Worm (Caenorhabditis elegans): Measurements from ENCODE around the gene ess-2.
A peak's percentile ranks its signal among the peaks of the same experiment; 100 is the strongest.

ess-2 gene

ce11 chrIII:8512279-8512942 is 22.3 kb upstream of the ess-2 start (continued):
- TF ChIP-seq nhr-90 (tag; optimal IDR thresholded peaks at IDR 0.05; ENCODE audit: poor library complexity), result no peak

ce11 chrIII:8511711-8512110 is 21.6 kb upstream of the ess-2 start:
- TF ChIP-seq lin-15B (tag; optimal IDR thresholded peaks at IDR 0.05) (no peak), nhr-84 (tag; optimal IDR thresholded peaks at IDR 0.05) (no peak), fkh-10 (GFP tag; optimal IDR thresholded peaks at IDR 0.05) (peak; percentile 87), elt-2 (tag; optimal IDR thresholded peaks at IDR 0.05) (no peak), grh-1 (GFP tag; IDR thresholded peaks at IDR 0.05) (no peak), nhr-11 (tag; optimal IDR thresholded peaks at IDR 0.05) (no peak), vab-15 (tag; optimal IDR thresholded peaks at IDR 0.05) (no peak), ceh-82 (tag; optimal IDR thresholded peaks at IDR 0.05) (peak in 1 of 3 experiments; percentile 18), nhr-90 (tag; optimal IDR thresholded peaks at IDR 0.05; ENCODE audit: poor library complexity) (no peak), blmp-1 (tag; optimal IDR thresholded peaks at IDR 0.05) (peak; percentile 40), ama-1 (optimal IDR thresholded peaks at IDR 0.05) (no peak), lir-3 (tag; optimal IDR thresholded peaks at IDR 0.05; ENCODE audit: poor library complexity) (no peak), lin-14 (GFP tag; optimal IDR thresholded peaks at IDR 0.05) (peak; percentile 63), efl-1 (optimal IDR thresholded peaks at IDR 0.05) (no peak), efl-1 (GFP tag; optimal IDR thresholded peaks at IDR 0.05 in 1 of 2) (no peak), nhr-71 (tag; optimal IDR thresholded peaks at IDR 0.05) (peak; percentile 41), irx-1 (tag; optimal IDR thresholded peaks at IDR 0.05) (no peak), mab-9 (GFP tag; IDR thresholded peaks at IDR 0.05) (no peak), swsn-7 (tag; optimal IDR thresholded peaks at IDR 0.05) (peak; percentile 6), egl-27 (tag; optimal IDR thresholded peaks at IDR 0.05) (no peak), Y116A8C.19 (tag; optimal IDR thresholded peaks at IDR 0.05; ENCODE audit: borderline replicate concordance) (no peak), hlh-4 (tag; optimal IDR thresholded peaks at IDR 0.05) (no peak), ceh-90 (tag; optimal IDR thresholded peaks at IDR 0.05) (no peak), unc-62 (GFP tag; optimal IDR thresholded peaks at IDR 0.05) (no peak), isw-1 (GFP tag; IDR thresholded peaks at IDR 0.05) (no peak), zag-1 (tag; optimal IDR thresholded peaks at IDR 0.05) (no peak), ets-5 (GFP tag; IDR thresholded peaks at IDR 0.05) (no peak), egl-13 (tag; optimal IDR thresholded peaks at IDR 0.05) (peak; percentile 34), sox-4 (tag; optimal IDR thresholded peaks at IDR 0.05) (no peak), dpl-1 (GFP tag; optimal IDR thresholded peaks at IDR 0.05) (no peak)

- TF ChIP-seq snu-23 (GFP tag; optimal IDR thresholded peaks at IDR 0.05), result peak; percentile 10
- no peak for TF ChIP-seq hlh-4 (tag; optimal IDR thresholded peaks at IDR 0.05)
- no peak for TF ChIP-seq hlh-17 (GFP tag; optimal IDR thresholded peaks at IDR 0.05; ENCODE audit: borderline replicate concordance)
- peak; percentile 55 for TF ChIP-seq dsc-1 (tag; optimal IDR thresholded peaks at IDR 0.05)
- peak in 2 of 3 experiments; percentile 17 to 45 for TF ChIP-seq ceh-82 (tag; optimal IDR thresholded peaks at IDR 0.05)
- peak in 1 of 2 experiments; percentile 51 for TF ChIP-seq lsy-2 (tag; optimal IDR thresholded peaks at IDR 0.05)
- TF ChIP-seq efl-1 (optimal IDR thresholded peaks at IDR 0.05), result peak in 1 of 2 experiments; percentile 16
- peak in 1 of 2 experiments; percentile 58 for TF ChIP-seq efl-1 (GFP tag; optimal IDR thresholded peaks at IDR 0.05 in 1 of 2)
- no peak for TF ChIP-seq lin-39 (tag; optimal IDR thresholded peaks at IDR 0.05)
- no peak for TF ChIP-seq nhr-12 (tag; optimal IDR thresholded peaks at IDR 0.05)
- no peak for TF ChIP-seq xbp-1 (tag; optimal IDR thresholded peaks at IDR 0.05)
- no peak for TF ChIP-seq lir-3 (tag; optimal IDR thresholded peaks at IDR 0.05; ENCODE audit: poor library complexity)
- no peak for TF ChIP-seq mep-1 (tag; optimal IDR thresholded peaks at IDR 0.05)
- TF ChIP-seq skn-1 (tag; optimal IDR thresholded peaks at IDR 0.05), result peak; percentile 2
- no peak for TF ChIP-seq alr-1 (tag; optimal IDR thresholded peaks at IDR 0.05; ENCODE audit: borderline replicate concordance)
- peak in 1 of 3 experiments; percentile 1 for TF ChIP-seq dpl-1 (GFP tag; optimal IDR thresholded peaks at IDR 0.05)
- no peak for TF ChIP-seq nhr-20 (tag; optimal IDR thresholded peaks at IDR 0.05)
- TF ChIP-seq unc-86 (tag; optimal IDR thresholded peaks at IDR 0.05), result peak; percentile 55
- TF ChIP-seq nhr-28 (tag; optimal IDR thresholded peaks at IDR 0.05), result no peak
- no peak for TF ChIP-seq aha-1 (tag; optimal IDR thresholded peaks at IDR 0.05)
- peak; percentile 69 for TF ChIP-seq egl-13 (tag; optimal IDR thresholded peaks at IDR 0.05)
- no peak for TF ChIP-seq nhr-85 (tag)
- TF ChIP-seq hpl-2 (GFP tag; optimal IDR thresholded peaks at IDR 0.05), result no peak
- peak; percentile 46 for TF ChIP-seq nhr-47 (tag; optimal IDR thresholded peaks at IDR 0.05)
- no peak for TF ChIP-seq unc-62 (GFP tag; optimal IDR thresholded peaks at IDR 0.05)
- peak; percentile 10 for TF ChIP-seq sox-4 (tag; optimal IDR thresholded peaks at IDR 0.05)
- peak; percentile 85 for TF ChIP-seq lin-14 (GFP tag; optimal IDR thresholded peaks at IDR 0.05)
These were observed 19.7 kb upstream of the ess-2 start for ce11 chrIII:8509644-8510393.
